Fruit fly (Drosophila melanogaster) whole organism, embryonic: Measurements from ENCODE around the gene CG15742.
A peak's percentile ranks its signal among the peaks of the same experiment; 100 is the strongest.

Experiments
- ATbp ChIP-seq: fragments of 200-800 bp; sonication (Bioruptor generic); optimal IDR thresholded peaks from 2 replicates; lab custom pipeline; 2017; ENCODE audit warnings: missing biosample characterization, mild to moderate bottlenecking, missing genetic modification characterization, missing genetic modification reagents
- Aef1 ChIP-seq: fragments of 200-800 bp; sonication (Bioruptor generic); IDR thresholded peaks from 3 replicates; pipeline ENCODE4 v1.3.6; 2022; ENCODE audit warnings: missing biosample characterization, missing genetic modification characterization
- Atf3 ChIP-seq: fragments of 200-800 bp; sonication (Bioruptor generic); optimal IDR thresholded peaks from 3 replicates; lab custom pipeline; 2016; ENCODE audit warnings: missing biosample characterization, missing genetic modification characterization
- Bdp1 ChIP-seq: fragments of 200-800 bp; sonication (Bioruptor generic); optimal IDR thresholded peaks from 3 replicates; lab custom pipeline; 2016; ENCODE audit warnings: missing biosample characterization, missing genetic modification characterization
- CG10267 ChIP-seq: fragments of 200-800 bp; sonication (Bioruptor generic); optimal IDR thresholded peaks from 2 replicates; lab custom pipeline; 2018; ENCODE audit warnings: missing biosample characterization, mild to moderate bottlenecking, missing genetic modification characterization, moderate library complexity
- CG10274 ChIP-seq: fragments of 200-800 bp; sonication (Bioruptor generic); optimal IDR thresholded peaks from 3 replicates; lab custom pipeline; 2017; ENCODE audit warnings: missing biosample characterization, mild to moderate bottlenecking, missing genetic modification characterization
- CG11696 ChIP-seq: fragments of 200-800 bp; sonication (Bioruptor generic); IDR thresholded peaks from 2 replicates; pipeline ENCODE4 v1.3.6; 2022; ENCODE audit warnings: missing biosample characterization, missing genetic modification characterization
- CG11723 ChIP-seq: fragments of 200-800 bp; sonication (Bioruptor generic); optimal IDR thresholded peaks from 2 replicates; lab custom pipeline; 2017; ENCODE audit warnings: missing biosample characterization, mild to moderate bottlenecking, missing genetic modification characterization
- CG13775 ChIP-seq: fragments of 200-800 bp; sonication (Bioruptor generic); optimal IDR thresholded peaks from 3 replicates; lab custom pipeline; 2017; ENCODE audit warnings: missing biosample characterization, mild to moderate bottlenecking, missing genetic modification characterization
- CG16863 ChIP-seq: fragments of 200-800 bp; sonication (Bioruptor generic); optimal IDR thresholded peaks from 3 replicates; lab custom pipeline; 2016; ENCODE audit warnings: missing biosample characterization, missing genetic modification characterization
- CG17612 ChIP-seq: fragments of 200-800 bp; sonication (Bioruptor generic); IDR thresholded peaks from 2 replicates; pipeline ENCODE4 v1.3.6; 2022; ENCODE audit warnings: missing biosample characterization, missing genetic modification characterization
- CG18476 ChIP-seq: fragments of 200-800 bp; sonication (Bioruptor generic); optimal IDR thresholded peaks from 2 replicates; lab custom pipeline; 2016; ENCODE audit warnings: missing biosample characterization, mild to moderate bottlenecking, missing genetic modification characterization
- CG2202 ChIP-seq: fragments of 200-800 bp; sonication (Bioruptor generic); optimal IDR thresholded peaks from 2 replicates; lab custom pipeline; 2018; ENCODE audit warnings: missing biosample characterization, mild to moderate bottlenecking, missing genetic modification characterization
- CG2712 ChIP-seq: fragments of 200-800 bp; optimal IDR thresholded peaks from 3 replicates; lab custom pipeline; 2019; ENCODE audit warnings: missing biosample characterization, mild to moderate bottlenecking, missing genetic modification characterization, moderate library complexity
- CG30431 ChIP-seq: fragments of 200-800 bp; sonication (Bioruptor generic); optimal IDR thresholded peaks from 2 replicates; lab custom pipeline; 2017; ENCODE audit warnings: missing biosample characterization, missing genetic modification characterization
- CG31224 ChIP-seq: fragments of 200-800 bp; sonication (Bioruptor generic); IDR thresholded peaks from 2 replicates; pipeline ENCODE4 v1.3.6; 2022; ENCODE audit warnings: missing biosample characterization, missing genetic modification characterization
- CG31441 ChIP-seq: fragments of 200-800 bp; sonication (Bioruptor generic); IDR thresholded peaks from 2 replicates; pipeline ENCODE4 v1.3.6; 2022; ENCODE audit warnings: missing biosample characterization, missing genetic modification characterization
- CG8290 ChIP-seq, 3 experiments: fragments of 200-800 bp; sonication (Bioruptor generic); optimal IDR thresholded peaks; 2 replicates each; lab custom pipeline; 2016 to 2019; ENCODE audit warnings: missing biosample characterization in 3 of 3, missing genetic modification characterization in 3 of 3, mild to moderate bottlenecking in 2 of 3, moderate library complexity in 1 of 3
- CG9797 ChIP-seq: fragments of 200-800 bp; sonication (Bioruptor generic); optimal IDR thresholded peaks from 3 replicates; lab custom pipeline; 2018; ENCODE audit warnings: missing biosample characterization, mild to moderate bottlenecking, missing genetic modification characterization
- CHES-1-like ChIP-seq: fragments of 200-800 bp; sonication (Bioruptor generic); optimal IDR thresholded peaks from 2 replicates; lab custom pipeline; 2016; ENCODE audit warnings: missing biosample characterization, missing genetic modification characterization
- Camta ChIP-seq: fragments of 200-800 bp; sonication (Bioruptor generic); optimal IDR thresholded peaks from 2 replicates; lab custom pipeline; 2016; ENCODE audit warnings: missing biosample characterization, missing genetic modification characterization
- Doc3 ChIP-seq: fragments of 200-800 bp; sonication (Bioruptor generic); IDR thresholded peaks from 3 replicates; pipeline ENCODE4 v1.3.6; 2022; ENCODE audit warnings: missing biosample characterization, missing genetic modification characterization; ENCODE audit not compliant: partially characterized antibody
- Dref ChIP-seq: fragments of 200-800 bp; sonication (Bioruptor generic); IDR thresholded peaks from 2 replicates; pipeline ENCODE4 v1.3.6; 2022; ENCODE audit warnings: missing biosample characterization, missing genetic modification characterization
- HHEX ChIP-seq: fragments of 200-800 bp; sonication (Bioruptor generic); optimal IDR thresholded peaks from 3 replicates; lab custom pipeline; 2017; ENCODE audit warnings: missing biosample characterization, mild to moderate bottlenecking, missing genetic modification characterization, missing genetic modification reagents
- HLH54F ChIP-seq: fragments of 200-800 bp; sonication (Bioruptor generic); optimal IDR thresholded peaks from 3 replicates; lab custom pipeline; 2016; ENCODE audit warnings: missing biosample characterization, missing genetic modification characterization
- Jarid2 ChIP-seq: fragments of 200-800 bp; sonication (Bioruptor generic); optimal IDR thresholded peaks from 3 replicates; lab custom pipeline; 2017; ENCODE audit warnings: mild to moderate bottlenecking, missing biosample characterization, missing genetic modification reagents, missing genetic modification characterization
- Lim3 ChIP-seq: fragments of 200-800 bp; sonication (Bioruptor generic); IDR thresholded peaks from 2 replicates; pipeline ENCODE4 v1.3.6; 2022; ENCODE audit warnings: missing biosample characterization, missing genetic modification characterization
- Mad ChIP-seq: fragments of 200-800 bp; sonication (Bioruptor generic); optimal IDR thresholded peaks from 2 replicates; lab custom pipeline; 2016; ENCODE audit warnings: missing biosample characterization, missing genetic modification characterization
- Mes4 ChIP-seq: fragments of 200-800 bp; sonication (Bioruptor generic); optimal IDR thresholded peaks from 2 replicates; lab custom pipeline; 2016; ENCODE audit warnings: missing biosample characterization, missing genetic modification characterization
- Myb ChIP-seq: fragments of 200-800 bp; sonication (Bioruptor generic); optimal IDR thresholded peaks from 2 replicates; lab custom pipeline; 2016; ENCODE audit warnings: missing biosample characterization, missing genetic modification characterization
- NC2α ChIP-seq: fragments of 200-800 bp; sonication (Bioruptor generic); optimal IDR thresholded peaks from 2 replicates; lab custom pipeline; 2016; ENCODE audit warnings: missing biosample characterization, missing genetic modification characterization
- Rx ChIP-seq: fragments of 200-800 bp; sonication (Bioruptor generic); IDR thresholded peaks from 2 replicates; pipeline ENCODE4 v1.3.6; 2022; ENCODE audit warnings: missing biosample characterization, missing genetic modification characterization
- Ssrp ChIP-seq: fragments of 200-800 bp; sonication (Bioruptor generic); optimal IDR thresholded peaks from 2 replicates; lab custom pipeline; 2018; ENCODE audit warnings: missing biosample characterization, mild to moderate bottlenecking, missing genetic modification characterization, moderate library complexity
- amos ChIP-seq: fragments of 200-800 bp; sonication (Bioruptor generic); IDR thresholded peaks from 2 replicates; pipeline ENCODE4 v1.3.6; 2022; ENCODE audit warnings: missing biosample characterization, missing genetic modification characterization; ENCODE audit not compliant: partially characterized antibody
- ap ChIP-seq: fragments of 200-800 bp; sonication (Bioruptor generic); IDR thresholded peaks from 2 replicates; pipeline ENCODE4 v1.3.6; 2022; ENCODE audit warnings: missing biosample characterization, missing genetic modification characterization
- exex ChIP-seq: fragments of 200-800 bp; sonication (Bioruptor generic); optimal IDR thresholded peaks from 4 replicates; lab custom pipeline; 2018; ENCODE audit warnings: missing biosample characterization, mild to moderate bottlenecking, missing genetic modification characterization, moderate library complexity
- fd3F ChIP-seq: fragments of 200-800 bp; sonication (Bioruptor generic); optimal IDR thresholded peaks from 2 replicates; lab custom pipeline; 2018; ENCODE audit warnings: missing biosample characterization, mild to moderate bottlenecking, missing genetic modification characterization, moderate library complexity
- gcm ChIP-seq: fragments of 200-800 bp; sonication (Bioruptor generic); optimal IDR thresholded peaks from 2 replicates; lab custom pipeline; 2019; ENCODE audit warnings: missing biosample characterization, mild to moderate bottlenecking, missing genetic modification characterization, moderate library complexity
- grau ChIP-seq: fragments of 200-800 bp; optimal IDR thresholded peaks from 3 replicates; lab custom pipeline; 2019; ENCODE audit warnings: missing biosample characterization, mild to moderate bottlenecking, missing genetic modification characterization, moderate library complexity
- pb ChIP-seq: fragments of 200-800 bp; sonication (Bioruptor generic); optimal IDR thresholded peaks from 3 replicates; lab custom pipeline; 2016; ENCODE audit warnings: missing biosample characterization, missing genetic modification characterization
- phol ChIP-seq: fragments of 200-800 bp; sonication (Bioruptor generic); optimal IDR thresholded peaks from 3 replicates; lab custom pipeline; 2018; ENCODE audit warnings: missing biosample characterization, mild to moderate bottlenecking, missing genetic modification characterization, moderate library complexity
- pum ChIP-seq: fragments of 200-800 bp; sonication (Bioruptor generic); optimal IDR thresholded peaks from 2 replicates; lab custom pipeline; 2016; ENCODE audit warnings: missing biosample characterization, missing genetic modification characterization
- pzg ChIP-seq: fragments of 200-800 bp; sonication (Bioruptor generic); optimal IDR thresholded peaks from 3 replicates; lab custom pipeline; 2018; ENCODE audit warnings: missing biosample characterization, mild to moderate bottlenecking, missing genetic modification characterization, moderate library complexity
- ro ChIP-seq: fragments of 200-800 bp; sonication (Bioruptor generic); IDR thresholded peaks from 2 replicates; pipeline ENCODE4 v1.3.6; 2022; ENCODE audit warnings: missing biosample characterization, missing genetic modification characterization
- sob ChIP-seq: fragments of 200-800 bp; sonication (Bioruptor generic); IDR thresholded peaks from 2 replicates; pipeline ENCODE4 v1.3.6; 2022; ENCODE audit warnings: missing biosample characterization, missing genetic modification characterization
- sug ChIP-seq: fragments of 200-800 bp; optimal IDR thresholded peaks from 2 replicates; lab custom pipeline; 2019; ENCODE audit warnings: missing biosample characterization, mild to moderate bottlenecking, missing genetic modification characterization, moderate library complexity
- tin ChIP-seq: fragments of 200-800 bp; sonication (Bioruptor generic); optimal IDR thresholded peaks from 3 replicates; lab custom pipeline; 2016; ENCODE audit warnings: missing biosample characterization, missing genetic modification characterization
- tna ChIP-seq: fragments of 200-800 bp; sonication (Bioruptor generic); IDR thresholded peaks from 2 replicates; pipeline ENCODE4 v1.3.6; 2022; ENCODE audit warnings: missing biosample characterization, missing genetic modification characterization; ENCODE audit not compliant: partially characterized antibody
- unpg ChIP-seq: fragments of 200-800 bp; sonication (Bioruptor generic); optimal IDR thresholded peaks from 3 replicates; lab custom pipeline; 2018; ENCODE audit warnings: missing biosample characterization, mild to moderate bottlenecking, missing genetic modification characterization, moderate library complexity
- wor ChIP-seq: fragments of 200-800 bp; sonication (Bioruptor generic); IDR thresholded peaks from 2 replicates; pipeline ENCODE4 v1.3.6; 2022; ENCODE audit warnings: missing biosample characterization, missing genetic modification characterization

Gene CG15742

dm6 chrX:13214056-13214455 is 44.2 kb downstream of the CG15742 start:
- TF ChIP-seq pzg: peak; percentile 23
- peak; percentile 42 for TF ChIP-seq Atf3 (GFP tag; lab: Kevin White, UChicago)
- no peak for TF ChIP-seq amos
- TF ChIP-seq tna (GFP tag; lab: Robert Waterston, UW): no peak
- peak; percentile 65 for TF ChIP-seq HLH54F (GFP tag; lab: Kevin White, UChicago)
- peak; percentile 58 for TF ChIP-seq Mes4 (GFP tag; lab: Kevin White, UChicago)
- peak; percentile 9 for TF ChIP-seq fd3F (GFP tag; lab: Kevin White, UChicago)
- TF ChIP-seq CG16863: peak; percentile 59
- peak; percentile 16 for TF ChIP-seq CG30431 (GFP tag; lab: Kevin White, UChicago)
- TF ChIP-seq tin (GFP tag; lab: Kevin White, UChicago): peak; percentile 68
- TF ChIP-seq CG17612: 0 out of 2 replicates have a peak, but pooled peaks have one; percentile 32
- peak; percentile 41 for TF ChIP-seq ATbp
- peak; percentile 27; the same call in 1 of the 2 replicates for TF ChIP-seq Rx
- TF ChIP-seq Aef1 (GFP tag; lab: Robert Waterston, UW): peak; percentile 55
- no peak for TF ChIP-seq CG10274 (GFP tag; lab: Kevin White, UChicago)
- TF ChIP-seq exex (tag; lab: Kevin White, UChicago): no peak
- no peak for TF ChIP-seq CG9797 (GFP tag; lab: Kevin White, UChicago)
- TF ChIP-seq sob (GFP tag; lab: Robert Waterston, UW): peak; percentile 75
- TF ChIP-seq Myb (GFP tag; lab: Kevin White, UChicago): peak; percentile 42
- no peak for TF ChIP-seq Lim3 (GFP tag; lab: Robert Waterston, UW)
- no peak for TF ChIP-seq ro
- peak; percentile 68 for TF ChIP-seq CG2712 (tag; lab: Kevin White, UChicago)
- peak; percentile 37 for TF ChIP-seq ap
- peak; percentile 50 for TF ChIP-seq CG10267 (tag; lab: Kevin White, UChicago)
- peak; percentile 19 for TF ChIP-seq NC2α (GFP tag; lab: Kevin White, UChicago)
- TF ChIP-seq wor: no peak
- TF ChIP-seq Camta (GFP tag; lab: Kevin White, UChicago): peak; percentile 71
- no peak for TF ChIP-seq Doc3
- TF ChIP-seq CG11723 (GFP tag; lab: Kevin White, UChicago): no peak
- TF ChIP-seq unpg (GFP tag; lab: Kevin White, UChicago): peak; percentile 69
- TF ChIP-seq phol (tag; lab: Kevin White, UChicago): peak; percentile 59
- no peak for TF ChIP-seq CG18476
- TF ChIP-seq Ssrp (tag; lab: Kevin White, UChicago): peak; percentile 55
- peak; percentile 51 for TF ChIP-seq grau (tag; lab: Kevin White, UChicago)
- TF ChIP-seq CG31224 (GFP tag; lab: Robert Waterston, UW): peak; percentile 31; the same call in 1 of the 2 replicates
- TF ChIP-seq CG31441 (GFP tag; lab: Robert Waterston, UW): peak; percentile 15; the same call in 1 of the 2 replicates
- 0 out of 2 replicates have a peak, but pooled peaks have one; percentile 51 for TF ChIP-seq CG11696 (GFP tag; lab: Robert Waterston, UW)
- peak; percentile 3 for TF ChIP-seq Bdp1 (GFP tag; lab: Kevin White, UChicago)
- peak; percentile 19 for TF ChIP-seq Jarid2 (GFP tag; lab: Kevin White, UChicago)
- TF ChIP-seq CG13775 (GFP tag; lab: Kevin White, UChicago): peak; percentile 57
- TF ChIP-seq HHEX: peak; percentile 48
- peak; percentile 53 for TF ChIP-seq CHES-1-like (GFP tag; lab: Kevin White, UChicago)
- TF ChIP-seq pb (GFP tag; lab: Kevin White, UChicago): peak; percentile 42
- peak; percentile 51 for TF ChIP-seq CG8290 (GFP tag; optimal IDR thresholded peaks at IDR 0.05; lab: Kevin White, UChicago)
- peak in 1 of 2 experiments; percentile 68 for TF ChIP-seq CG8290 (tag; optimal IDR thresholded peaks at IDR 0.05; lab: Kevin White, UChicago)
- TF ChIP-seq gcm (GFP tag; lab: Kevin White, UChicago): peak; percentile 47
- TF ChIP-seq Dref (GFP tag; lab: Robert Waterston, UW): no peak
- peak; percentile 58 for TF ChIP-seq pum (GFP tag; lab: Kevin White, UChicago)
- TF ChIP-seq CG2202: peak; percentile 33
- TF ChIP-seq sug: no peak
- peak; percentile 43 for TF ChIP-seq Mad
